Worm (Caenorhabditis elegans) whole organism, L4 larva: ENCODE measurements around the gene inso-1.

Experiments used
- F37D6.2 ChIP-seq: sonication (generic microtip); optimal IDR thresholded peaks from 2 replicates; lab custom pipeline; 2016; ENCODE audit warnings: mild to moderate bottlenecking, missing genetic modification characterization, missing compliant biosample characterization
- T26A8.4 ChIP-seq: fragments of 200-800 bp; sonication (Bioruptor generic); IDR thresholded peaks from 2 replicates; pipeline ENCODE4 v1.3.6; 2022; ENCODE audit warnings: missing genetic modification characterization, missing compliant biosample characterization
- aha-1 ChIP-seq: fragments of 150-350 bp; peaks from one replicate; lab custom pipeline; 2014; ENCODE audit warnings: missing biosample characterization, missing genetic modification characterization
- aly-2 ChIP-seq: sonication (generic microtip); optimal IDR thresholded peaks from 2 replicates; lab custom pipeline; 2018; ENCODE audit warnings: missing biosample characterization, missing genetic modification characterization
- ceh-28 ChIP-seq: fragments of 150-350 bp; optimal IDR thresholded peaks from 2 replicates; lab custom pipeline; 2014; ENCODE audit warnings: missing biosample characterization, missing genetic modification reagents, missing genetic modification characterization
- ctbp-1 ChIP-seq: fragments of 200-800 bp; sonication (Bioruptor generic); IDR thresholded peaks from 2 replicates; pipeline ENCODE4 v1.3.6; 2022; ENCODE audit warnings: missing genetic modification reagents, missing genetic modification characterization, missing compliant biosample characterization
- daf-16 ChIP-seq, 3 experiments: sonication (generic microtip); optimal IDR thresholded peaks; 2 replicates each; lab custom pipeline; 2016 to 2017; ENCODE audit warnings: missing genetic modification characterization in 3 of 3, missing genetic modification reagents in 3 of 3, mild to moderate bottlenecking in 2 of 3, missing compliant biosample characterization in 2 of 3, missing biosample characterization in 1 of 3, moderate library complexity in 1 of 3
- dmd-6 ChIP-seq: fragments of 200-800 bp; sonication (Bioruptor generic); IDR thresholded peaks from 2 replicates; pipeline ENCODE4 v1.3.6; 2022; ENCODE audit warnings: missing genetic modification reagents, missing genetic modification characterization, missing compliant biosample characterization
- dmd-8 ChIP-seq: fragments of 200-800 bp; sonication (Bioruptor generic); IDR thresholded peaks from 2 replicates; pipeline ENCODE4 v1.3.6; 2022; ENCODE audit warnings: missing genetic modification characterization, missing compliant biosample characterization
- dmd-9 ChIP-seq: fragments of 200-800 bp; sonication (Bioruptor generic); IDR thresholded peaks from 2 replicates; pipeline ENCODE4 v1.3.6; 2022; ENCODE audit warnings: missing genetic modification reagents, missing genetic modification characterization, missing compliant biosample characterization
- duxl-1 ChIP-seq: sonication (generic microtip); optimal IDR thresholded peaks from 2 replicates; lab custom pipeline; 2016; ENCODE audit warnings: mild to moderate bottlenecking, missing genetic modification characterization, moderate library complexity, missing compliant biosample characterization; ENCODE audit not compliant: poor library complexity
- dve-1 ChIP-seq: sonication (generic microtip); optimal IDR thresholded peaks from 2 replicates; lab custom pipeline; 2017; ENCODE audit warnings: antibody characterized with exemption, mild to moderate bottlenecking, missing genetic modification characterization, missing compliant biosample characterization; ENCODE audit not compliant: insufficient read depth
- egl-43 ChIP-seq: fragments of 200-800 bp; sonication (Bioruptor generic); IDR thresholded peaks from 2 replicates; pipeline ENCODE4 v1.3.6; 2022; ENCODE audit warnings: missing genetic modification reagents, missing genetic modification characterization, missing compliant biosample characterization
- hif-1 ChIP-seq, 2 experiments: sonication (generic microtip); optimal IDR thresholded peaks; 2 replicates each; lab custom pipeline; 2016 to 2017; ENCODE audit warnings: missing compliant biosample characterization in 2 of 2, missing genetic modification characterization in 2 of 2, missing genetic modification reagents in 2 of 2, missing genotype in 2 of 2, mild to moderate bottlenecking in 1 of 2
- hlh-11 ChIP-seq: fragments of 200-800 bp; sonication (Bioruptor generic); optimal IDR thresholded peaks from 2 replicates; lab custom pipeline; 2018; ENCODE audit warnings: mild to moderate bottlenecking, missing genetic modification characterization, missing compliant biosample characterization
- hlh-30 ChIP-seq: sonication (generic microtip); optimal IDR thresholded peaks from 2 replicates; lab custom pipeline; 2017; ENCODE audit warnings: antibody characterized with exemption, mild to moderate bottlenecking, missing genetic modification characterization, missing compliant biosample characterization; ENCODE audit not compliant: insufficient read depth
- hmg-1.1 ChIP-seq: fragments of 200-800 bp; sonication (Bioruptor generic); IDR thresholded peaks from 2 replicates; pipeline ENCODE4 v1.3.6; 2022; ENCODE audit warnings: missing genetic modification reagents, missing genetic modification characterization, missing compliant biosample characterization
- lim-7 ChIP-seq: fragments of 200-800 bp; sonication (Bioruptor generic); IDR thresholded peaks from 2 replicates; pipeline ENCODE4 v1.3.6; 2022; ENCODE audit warnings: missing genetic modification characterization, missing compliant biosample characterization
- lin-13 ChIP-seq: fragments of 150-350 bp; optimal IDR thresholded peaks from 2 replicates; lab custom pipeline; 2014; ENCODE audit warnings: missing biosample characterization, missing genetic modification reagents, missing genetic modification characterization
- lin-29 ChIP-seq: fragments of 200-800 bp; sonication (Bioruptor generic); IDR thresholded peaks from 2 replicates; pipeline ENCODE4 v1.3.6; 2022; ENCODE audit warnings: missing genetic modification reagents, missing genetic modification characterization, missing compliant biosample characterization
- lin-39 ChIP-seq: fragments of 150-350 bp; optimal IDR thresholded peaks from 2 replicates; lab custom pipeline; 2014; ENCODE audit warnings: missing biosample characterization, missing genetic modification reagents, missing genetic modification characterization
- lsy-2 ChIP-seq, 2 experiments: fragments of 150-350 bp in 1 of 2; sonication (generic microtip) in 1 of 2; optimal IDR thresholded peaks; 2 replicates each; lab custom pipeline; 2014 to 2017; ENCODE audit warnings: missing biosample characterization in 2 of 2, missing genetic modification characterization in 2 of 2
- madf-5 ChIP-seq, 2 experiments: fragments of 200-800 bp; sonication (Bioruptor generic); IDR thresholded peaks; 2 replicates each; pipeline ENCODE4 v1.3.6; 2022; ENCODE audit warnings: missing compliant biosample characterization in 2 of 2, missing genetic modification characterization in 2 of 2
- mdl-1 ChIP-seq, 2 experiments: fragments of 150-350 bp in 1 of 2; sonication (generic microtip) in 1 of 2; optimal IDR thresholded peaks; 2 replicates each; lab custom pipeline; 2014 to 2017; ENCODE audit warnings: missing biosample characterization in 2 of 2, missing genetic modification characterization in 2 of 2
- mdt-29 ChIP-seq: fragments of 200-800 bp; sonication (Bioruptor generic); IDR thresholded peaks from 2 replicates; pipeline ENCODE4 v1.3.6; 2022; ENCODE audit warnings: missing genetic modification reagents, missing genetic modification characterization, missing compliant biosample characterization
- mep-1 ChIP-seq: fragments of 150-350 bp; sonication (generic microtip); optimal IDR thresholded peaks from 3 replicates; lab custom pipeline; 2014; ENCODE audit warnings: missing biosample characterization, missing genetic modification characterization
- mes-2 ChIP-seq: sonication (generic microtip); optimal IDR thresholded peaks from 2 replicates; lab custom pipeline; 2016; ENCODE audit warnings: missing genotype, mild to moderate bottlenecking, missing genetic modification characterization, missing compliant biosample characterization; ENCODE audit not compliant: poor library complexity, severe bottlenecking
- mxl-3 ChIP-seq: fragments of 200-800 bp; sonication (Bioruptor generic); optimal IDR thresholded peaks from 2 replicates; lab custom pipeline; 2018; ENCODE audit warnings: mild to moderate bottlenecking, missing genetic modification characterization, missing compliant biosample characterization
- nhr-102 ChIP-seq: sonication (generic microtip); optimal IDR thresholded peaks from 2 replicates; lab custom pipeline; 2016; ENCODE audit warnings: mild to moderate bottlenecking, missing genetic modification characterization, moderate library complexity, missing compliant biosample characterization
- nhr-11 ChIP-seq: fragments of 150-350 bp; optimal IDR thresholded peaks from 2 replicates; lab custom pipeline; 2014; ENCODE audit warnings: missing biosample characterization, missing genetic modification characterization
- nhr-28 ChIP-seq: fragments of 150-350 bp; optimal IDR thresholded peaks from 2 replicates; lab custom pipeline; 2014; ENCODE audit warnings: missing biosample characterization, missing genetic modification characterization
- nhr-41 ChIP-seq: fragments of 200-800 bp; sonication (Bioruptor generic); IDR thresholded peaks from 2 replicates; pipeline ENCODE4 v1.3.6; 2022; ENCODE audit warnings: missing genetic modification reagents, missing genetic modification characterization, missing compliant biosample characterization
- nhr-42 ChIP-seq: fragments of 200-800 bp; sonication (Bioruptor generic); IDR thresholded peaks from 2 replicates; pipeline ENCODE4 v1.3.6; 2022; ENCODE audit warnings: missing genetic modification characterization, missing compliant biosample characterization
- nhr-48 ChIP-seq: sonication (generic microtip); optimal IDR thresholded peaks from 2 replicates; lab custom pipeline; 2016; ENCODE audit warnings: mild to moderate bottlenecking, missing genetic modification characterization, missing compliant biosample characterization
- nhr-6 ChIP-seq: fragments of 150-350 bp; optimal IDR thresholded peaks from 2 replicates; lab custom pipeline; 2014; ENCODE audit warnings: missing biosample characterization, missing genetic modification characterization
- nhr-77 ChIP-seq: fragments of 150-350 bp; optimal IDR thresholded peaks from 2 replicates; lab custom pipeline; 2014; ENCODE audit warnings: missing biosample characterization, missing genetic modification characterization
- pha-4 ChIP-seq, 2 experiments: fragments of 150-350 bp in 1 of 2; fragments of 200-800 bp in 1 of 2; sonication (Bioruptor generic) in 1 of 2; IDR thresholded peaks in 1 of 2; optimal IDR thresholded peaks in 1 of 2; 2 replicates each; pipeline versions ENCODE4 v1.3.6 to Lab custom; 2014 to 2022; ENCODE audit warnings: missing genetic modification characterization in 2 of 2, missing genetic modification reagents in 2 of 2, missing biosample characterization in 1 of 2, missing compliant biosample characterization in 1 of 2
- rbr-2 ChIP-seq: sonication (generic microtip); optimal IDR thresholded peaks from 2 replicates; lab custom pipeline; 2016; ENCODE audit warnings: missing genotype, missing genetic modification characterization, missing compliant biosample characterization
- saeg-2 ChIP-seq: fragments of 200-800 bp; sonication (Bioruptor generic); IDR thresholded peaks from 2 replicates; pipeline ENCODE4 v1.3.6; 2022; ENCODE audit warnings: missing genetic modification reagents, missing genetic modification characterization, missing compliant biosample characterization
- sdz-12 ChIP-seq: fragments of 200-800 bp; sonication (Bioruptor generic); optimal IDR thresholded peaks from 2 replicates; lab custom pipeline; 2018; ENCODE audit warnings: mild to moderate bottlenecking, missing genetic modification characterization, missing compliant biosample characterization
- set-16 ChIP-seq: fragments of 200-800 bp; sonication (Bioruptor generic); IDR thresholded peaks from 2 replicates; pipeline ENCODE4 v1.3.6; 2022; ENCODE audit warnings: missing genetic modification reagents, missing genetic modification characterization, missing compliant biosample characterization
- spr-1 ChIP-seq: sonication (generic microtip); optimal IDR thresholded peaks from 2 replicates; lab custom pipeline; 2016; ENCODE audit warnings: mild to moderate bottlenecking, missing genetic modification characterization, missing compliant biosample characterization
- spr-3 ChIP-seq: fragments of 200-800 bp; sonication (Bioruptor generic); optimal IDR thresholded peaks from 2 replicates; lab custom pipeline; 2018; ENCODE audit warnings: mild to moderate bottlenecking, missing genetic modification characterization, missing compliant biosample characterization
- tra-1 ChIP-seq: fragments of 200-800 bp; sonication (Bioruptor generic); IDR thresholded peaks from 2 replicates; pipeline ENCODE4 v1.3.6; 2022; ENCODE audit warnings: missing genetic modification reagents, missing genetic modification characterization, missing compliant biosample characterization
- unc-62 ChIP-seq, 3 experiments: fragments of 150-350 bp in 1 of 3; sonication (generic microtip); optimal IDR thresholded peaks in 2 of 3; peaks in 1 of 3; 1 replicate in 1 of 3; 2 replicates in 2 of 3; lab custom pipeline; 2014 to 2017; ENCODE audit warnings: missing biosample characterization in 3 of 3, missing genetic modification characterization in 3 of 3, missing genetic modification reagents in 3 of 3, missing genotype in 1 of 3
- zfp-2 ChIP-seq: sonication (generic microtip); optimal IDR thresholded peaks from 2 replicates; lab custom pipeline; 2016; ENCODE audit warnings: mild to moderate bottlenecking, missing genetic modification characterization, missing compliant biosample characterization
- zfp-3 ChIP-seq: fragments of 200-800 bp; sonication (Bioruptor generic); conservative IDR thresholded peaks from 2 replicates; pipeline ENCODE4 v1.3.6; 2022; ENCODE audit warnings: missing genetic modification reagents, missing genetic modification characterization, missing compliant biosample characterization
- zip-11 ChIP-seq: fragments of 200-800 bp; sonication (Bioruptor generic); IDR thresholded peaks from 2 replicates; pipeline ENCODE4 v1.3.6; 2022; ENCODE audit warnings: missing genetic modification characterization, missing compliant biosample characterization

Gene inso-1

DNA sequence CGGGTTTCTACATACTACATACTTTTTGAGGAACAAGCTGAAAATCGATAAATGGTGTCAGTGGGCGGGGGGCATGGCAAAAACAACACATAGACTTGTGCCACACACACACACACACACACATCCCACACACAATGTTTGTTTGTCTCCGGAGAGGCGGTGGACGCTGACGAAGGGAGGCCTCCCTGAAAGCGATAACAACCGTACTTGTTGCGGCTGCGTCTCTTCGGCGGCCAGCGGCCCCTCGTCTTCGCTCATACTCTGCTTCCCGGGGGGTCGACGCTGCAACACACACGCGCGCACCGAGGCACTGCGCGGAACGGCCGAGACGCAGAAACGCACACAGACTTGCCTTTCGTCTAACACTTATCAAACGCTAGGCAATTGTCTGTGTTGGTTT lies 19.8 kb downstream of the inso-1 start:
- peak; percentile 69; the same call in 1 of the 2 replicates for TF ChIP-seq tra-1 (GFP tag; lab: Robert Waterston, UW)
- peak; percentile 62 for TF ChIP-seq dve-1 (tag; lab: Kevin White, UChicago)
- TF ChIP-seq saeg-2: 0 out of 2 replicates have a peak, but pooled peaks have one; percentile 57
- peak; percentile 27 for TF ChIP-seq nhr-11 (tag; lab: Kevin White, UChicago)
- TF ChIP-seq mxl-3 (GFP tag; lab: Kevin White, UChicago): peak; percentile 79
- peak; percentile 46 for TF ChIP-seq nhr-28
- TF ChIP-seq lim-7: 0 out of 2 replicates have a peak, but pooled peaks have one; percentile 43
- no peak for TF ChIP-seq unc-62 (GFP tag; optimal IDR thresholded peaks at IDR 0.05 in 1 of 2; lab: Kevin White, UChicago)
- TF ChIP-seq unc-62 (tag; optimal IDR thresholded peaks at IDR 0.05; lab: Kevin White, UChicago): no peak
- TF ChIP-seq F37D6.2 (tag; lab: Kevin White, UChicago): peak; percentile 17
- TF ChIP-seq hlh-11 (tag; lab: Kevin White, UChicago): peak; percentile 88
- TF ChIP-seq lin-39 (tag; lab: Kevin White, UChicago): no peak
- TF ChIP-seq ctbp-1 (GFP tag; lab: Robert Waterston, UW): peak; percentile 65; the same call in 1 of the 2 replicates
- peak; percentile 64 for TF ChIP-seq ceh-28 (tag; lab: Kevin White, UChicago)
- TF ChIP-seq lin-13 (GFP tag; lab: Kevin White, UChicago): peak; percentile 16
- TF ChIP-seq aha-1: peak; percentile 42
- TF ChIP-seq nhr-102 (tag; lab: Kevin White, UChicago): peak; percentile 33
- peak; percentile 26 for TF ChIP-seq spr-1 (tag; lab: Kevin White, UChicago)
- TF ChIP-seq T26A8.4 (GFP tag; lab: Robert Waterston, UW): peak; percentile 63
- peak in 1 of 2 experiments; percentile 59 for TF ChIP-seq hif-1 (tag; optimal IDR thresholded peaks at IDR 0.05; lab: Kevin White, UChicago)
- peak; percentile 43 for TF ChIP-seq duxl-1
- no peak for TF ChIP-seq zfp-2 (tag; lab: Kevin White, UChicago)
- TF ChIP-seq zfp-3 (GFP tag; lab: Robert Waterston, UW): no peak
- no peak for TF ChIP-seq sdz-12 (GFP tag; lab: Kevin White, UChicago)
- peak; percentile 72 for TF ChIP-seq egl-43 (GFP tag; lab: Robert Waterston, UW)
- TF ChIP-seq mes-2 (tag; lab: Kevin White, UChicago): peak; percentile 78
- TF ChIP-seq hmg-1.1: peak; percentile 88
- TF ChIP-seq mep-1 (tag; lab: Kevin White, UChicago): peak; percentile 74
- TF ChIP-seq zip-11 (GFP tag; lab: Robert Waterston, UW): no peak
- no peak for TF ChIP-seq spr-3 (GFP tag; lab: Kevin White, UChicago)
- peak; percentile 70 for TF ChIP-seq nhr-6
- TF ChIP-seq daf-16 (GFP tag; optimal IDR thresholded peaks at IDR 0.05; lab: Kevin White, UChicago): peak; percentile 32 to 66
- TF ChIP-seq daf-16 (tag; optimal IDR thresholded peaks at IDR 0.05; lab: Kevin White, UChicago): peak; percentile 84
- no peak for TF ChIP-seq madf-5 (GFP tag; IDR thresholded peaks at IDR 0.05; lab: Robert Waterston, UW)
- TF ChIP-seq dmd-8: 0 out of 2 replicates have a peak, but pooled peaks have one; percentile 9
- TF ChIP-seq set-16 (GFP tag; lab: Robert Waterston, UW): peak; percentile 98
- peak; percentile 62; the same call in 1 of the 2 replicates for TF ChIP-seq dmd-9 (GFP tag; lab: Robert Waterston, UW)
- peak; percentile 72 for TF ChIP-seq dmd-6 (GFP tag; lab: Robert Waterston, UW)
- no peak for TF ChIP-seq nhr-42 (GFP tag; lab: Robert Waterston, UW)
- TF ChIP-seq hlh-30 (tag; lab: Kevin White, UChicago): peak; percentile 66
- TF ChIP-seq lin-29: no peak
- TF ChIP-seq nhr-48 (tag; lab: Kevin White, UChicago): peak; percentile 5
- TF ChIP-seq lsy-2 (tag; optimal IDR thresholded peaks at IDR 0.05; lab: Kevin White, UChicago): peak in 1 of 2 experiments; percentile 26
- peak; percentile 36; the same call in 1 of the 2 replicates for TF ChIP-seq mdt-29 (GFP tag; lab: Robert Waterston, UW)
- TF ChIP-seq aly-2: no peak
- 0 out of 2 replicates have a peak, but pooled peaks have one; percentile 36 for TF ChIP-seq nhr-41 (GFP tag; lab: Robert Waterston, UW)
- peak; percentile 43 for TF ChIP-seq nhr-77 (tag; lab: Kevin White, UChicago)
- TF ChIP-seq pha-4 (GFP tag; IDR thresholded peaks at IDR 0.05; lab: Robert Waterston, UW): peak; percentile 62
- TF ChIP-seq pha-4 (tag; optimal IDR thresholded peaks at IDR 0.05; lab: Kevin White, UChicago): no peak
- peak; percentile 81 to 85 for TF ChIP-seq mdl-1 (tag; optimal IDR thresholded peaks at IDR 0.05; lab: Kevin White, UChicago)
- peak; percentile 84 for TF ChIP-seq rbr-2 (tag; lab: Kevin White, UChicago)
